Worm (Caenorhabditis elegans) whole organism, mixed stage, embryonic: Measurements from ENCODE around the gene T11F9.21.

ENCODE experiments used
- drap-1 ChIP-seq: fragments of 200-800 bp; sonication (Bioruptor generic); optimal IDR thresholded peaks from 3 replicates; lab custom pipeline; 2018; ENCODE audit warnings: mild to moderate bottlenecking, missing genetic modification characterization, missing compliant biosample characterization
- nhr-237 ChIP-seq: fragments of 150-350 bp; optimal IDR thresholded peaks from 2 replicates; lab custom pipeline; 2014; ENCODE audit warnings: missing biosample characterization, missing genetic modification characterization
- nhr-28 ChIP-seq: fragments of 150-350 bp; optimal IDR thresholded peaks from 2 replicates; lab custom pipeline; 2014; ENCODE audit warnings: missing biosample characterization, missing genetic modification characterization
- pha-4 ChIP-seq: fragments of 150-350 bp; optimal IDR thresholded peaks from 2 replicates; lab custom pipeline; 2018; ENCODE audit warnings: missing biosample characterization, missing genetic modification reagents, missing genetic modification characterization
- tbx-8 ChIP-seq: fragments of 200-800 bp; sonication (Bioruptor generic); optimal IDR thresholded peaks from 2 replicates; lab custom pipeline; 2018; ENCODE audit warnings: mild to moderate bottlenecking, missing genetic modification characterization, moderate library complexity, missing compliant biosample characterization
- ztf-11 ChIP-seq: fragments of 150-350 bp; optimal IDR thresholded peaks from 2 replicates; lab custom pipeline; 2014; ENCODE audit warnings: missing biosample characterization, missing genetic modification characterization

- TF ChIP-seq drap-1 (GFP tag; lab: Kevin White, UChicago) (no peak), nhr-237 (no peak), tbx-8 (no peak), nhr-28 (tag; lab: Kevin White, UChicago) (no peak), ztf-11 (no peak), pha-4 (tag; lab: Kevin White, UChicago) (no peak)
These were observed 32.8 kb downstream of the T11F9.21 start for ce11 chrV:11525338-11525737.
